Worm (Caenorhabditis elegans) whole organism, L4 larva: Measurements from ENCODE around the gene B0281.3.

Experiments used
- ceh-82 ChIP-seq: sonication (generic microtip); optimal IDR thresholded peaks from 2 replicates; lab custom pipeline; 2017; ENCODE audit warnings: missing biosample characterization, missing genetic modification characterization
- gei-8 ChIP-seq: fragments of 200-800 bp; sonication (Bioruptor generic); optimal IDR thresholded peaks from 2 replicates; lab custom pipeline; 2018; ENCODE audit warnings: mild to moderate bottlenecking, missing genetic modification characterization, missing compliant biosample characterization
- lin-1 ChIP-seq: fragments of 200-800 bp; sonication (Bioruptor generic); IDR thresholded peaks from 2 replicates; pipeline ENCODE4 v1.3.6; 2022; ENCODE audit warnings: missing genetic modification reagents, missing genetic modification characterization, missing compliant biosample characterization
- lin-39 ChIP-seq: fragments of 150-350 bp; optimal IDR thresholded peaks from 2 replicates; lab custom pipeline; 2014; ENCODE audit warnings: missing biosample characterization, missing genetic modification reagents, missing genetic modification characterization
- mxl-3 ChIP-seq: fragments of 200-800 bp; sonication (Bioruptor generic); optimal IDR thresholded peaks from 2 replicates; lab custom pipeline; 2018; ENCODE audit warnings: mild to moderate bottlenecking, missing genetic modification characterization, missing compliant biosample characterization
- pqm-1 ChIP-seq: sonication (generic microtip); optimal IDR thresholded peaks from 2 replicates; lab custom pipeline; 2017; ENCODE audit warnings: missing biosample characterization, missing genetic modification characterization
- unc-130 ChIP-seq: sonication (generic microtip); optimal IDR thresholded peaks from 2 replicates; lab custom pipeline; 2016; ENCODE audit warnings: missing genetic modification reagents, missing genetic modification characterization, missing compliant biosample characterization
- zag-1 ChIP-seq: fragments of 150-350 bp; optimal IDR thresholded peaks from 2 replicates; lab custom pipeline; 2014; ENCODE audit warnings: missing biosample characterization, missing genetic modification characterization

DNA sequence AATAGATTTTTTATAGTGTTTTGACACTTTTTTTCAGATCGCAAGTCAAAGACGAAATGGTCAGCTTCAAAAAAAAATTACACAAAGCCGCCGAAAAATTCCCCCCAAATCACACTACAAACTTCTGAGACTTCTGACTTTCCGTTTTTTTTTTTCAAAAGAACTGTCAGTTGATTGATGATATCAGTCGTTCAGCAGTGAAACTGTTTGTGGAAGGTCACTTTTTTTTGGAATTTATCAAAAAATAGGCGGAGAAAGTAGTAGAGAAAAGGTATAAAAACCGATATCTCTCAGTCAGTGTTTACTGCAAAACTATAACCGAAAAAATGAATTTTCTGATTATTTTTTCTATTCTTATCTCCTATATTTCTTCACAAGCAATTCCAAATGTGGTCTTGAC lies 46.2 kb downstream of the B0281.3 start, which contains the start of gene F43C11.3:
- TF ChIP-seq zag-1 (tag; lab: Kevin White, UChicago) (no peak), unc-130 (GFP tag; lab: Kevin White, UChicago) (no peak), mxl-3 (GFP tag; lab: Kevin White, UChicago) (no peak), gei-8 (GFP tag; lab: Kevin White, UChicago) (no peak), lin-39 (no peak), lin-1 (GFP tag; lab: Robert Waterston, UW) (no peak), pqm-1 (no peak), ceh-82 (tag; lab: Kevin White, UChicago) (no peak)
